Worm (Caenorhabditis elegans) whole organism, L4 larva: Measurements from ENCODE around the gene T22B7.3.
A peak's percentile ranks its signal among the peaks of the same experiment; 100 is the strongest.

Experiments used
- D1046.2 ChIP-seq: fragments of 200-800 bp; sonication (Bioruptor generic); IDR thresholded peaks from 2 replicates; pipeline ENCODE4 v1.3.6; 2022; ENCODE audit warnings: missing genetic modification characterization, missing compliant biosample characterization
- F37D6.2 ChIP-seq: sonication (generic microtip); optimal IDR thresholded peaks from 2 replicates; lab custom pipeline; 2016; ENCODE audit warnings: mild to moderate bottlenecking, missing genetic modification characterization, missing compliant biosample characterization
- F44E2.7 ChIP-seq: fragments of 200-800 bp; sonication (Bioruptor generic); IDR thresholded peaks from 2 replicates; pipeline ENCODE4 v2.1.2; 2022; ENCODE audit warnings: missing genetic modification characterization, missing compliant biosample characterization
- F49E8.2 ChIP-seq: sonication (generic microtip); optimal IDR thresholded peaks from 2 replicates; lab custom pipeline; 2016; ENCODE audit warnings: missing compliant biosample characterization, mild to moderate bottlenecking, missing genetic modification characterization, borderline replicate concordance
- T26A8.4 ChIP-seq: fragments of 200-800 bp; sonication (Bioruptor generic); IDR thresholded peaks from 2 replicates; pipeline ENCODE4 v1.3.6; 2022; ENCODE audit warnings: missing genetic modification characterization, missing compliant biosample characterization
- Y105C5A.15 ChIP-seq: fragments of 200-800 bp; sonication (Bioruptor generic); IDR thresholded peaks from 2 replicates; pipeline ENCODE4 v1.3.6; 2022; ENCODE audit warnings: missing genetic modification characterization, missing compliant biosample characterization
- Y48G9A.11 ChIP-seq: fragments of 200-800 bp; sonication (Bioruptor generic); IDR thresholded peaks from 2 replicates; pipeline ENCODE4 v1.3.6; 2022; ENCODE audit warnings: missing genetic modification reagents, missing genetic modification characterization, missing compliant biosample characterization
- arid-1 ChIP-seq: fragments of 200-800 bp; sonication (Bioruptor generic); conservative IDR thresholded peaks from 2 replicates; pipeline ENCODE4 v1.3.6; 2022; ENCODE audit warnings: missing genetic modification reagents, missing genetic modification characterization, missing compliant biosample characterization
- attf-4 ChIP-seq: sonication (generic microtip); optimal IDR thresholded peaks from 3 replicates; lab custom pipeline; 2017; ENCODE audit warnings: missing biosample characterization, missing genetic modification characterization
- ceh-32 ChIP-seq: sonication (generic microtip); optimal IDR thresholded peaks from 2 replicates; lab custom pipeline; 2016; ENCODE audit warnings: mild to moderate bottlenecking, missing genetic modification characterization, missing compliant biosample characterization; ENCODE audit not compliant: poor library complexity
- ces-1 ChIP-seq: fragments of 150-350 bp; sonication (generic microtip); optimal IDR thresholded peaks from 4 replicates; lab custom pipeline; 2014; ENCODE audit warnings: missing biosample characterization, missing genetic modification reagents, missing genetic modification characterization
- cey-2 ChIP-seq: sonication (generic microtip); optimal IDR thresholded peaks from 3 replicates; lab custom pipeline; 2017; ENCODE audit warnings: missing genetic modification characterization, mild to moderate bottlenecking, missing compliant biosample characterization, antibody characterized with exemption, borderline replicate concordance; ENCODE audit not compliant: insufficient read depth
- daf-12 ChIP-seq: fragments of 150-350 bp; optimal IDR thresholded peaks from 2 replicates; lab custom pipeline; 2014; ENCODE audit warnings: missing biosample characterization, missing genetic modification reagents, missing genetic modification characterization
- daf-16 ChIP-seq, 3 experiments: sonication (generic microtip); optimal IDR thresholded peaks; 2 replicates each; lab custom pipeline; 2016 to 2017; ENCODE audit warnings: missing genetic modification characterization in 3 of 3, missing genetic modification reagents in 3 of 3, mild to moderate bottlenecking in 2 of 3, missing compliant biosample characterization in 2 of 3, missing biosample characterization in 1 of 3, moderate library complexity in 1 of 3
- fkh-10 ChIP-seq: fragments of 150-350 bp; optimal IDR thresholded peaks from 2 replicates; lab custom pipeline; 2014; ENCODE audit warnings: missing biosample characterization, missing genetic modification reagents, missing genetic modification characterization
- hlh-30 ChIP-seq: sonication (generic microtip); optimal IDR thresholded peaks from 2 replicates; lab custom pipeline; 2017; ENCODE audit warnings: antibody characterized with exemption, mild to moderate bottlenecking, missing genetic modification characterization, missing compliant biosample characterization; ENCODE audit not compliant: insufficient read depth
- lin-13 ChIP-seq: fragments of 150-350 bp; optimal IDR thresholded peaks from 2 replicates; lab custom pipeline; 2014; ENCODE audit warnings: missing biosample characterization, missing genetic modification reagents, missing genetic modification characterization
- lin-15B ChIP-seq: fragments of 150-350 bp; sonication (generic microtip); optimal IDR thresholded peaks from 3 replicates; lab custom pipeline; 2014; ENCODE audit warnings: missing biosample characterization, missing genetic modification characterization
- lin-29 ChIP-seq: fragments of 200-800 bp; sonication (Bioruptor generic); IDR thresholded peaks from 2 replicates; pipeline ENCODE4 v1.3.6; 2022; ENCODE audit warnings: missing genetic modification reagents, missing genetic modification characterization, missing compliant biosample characterization
- lir-3 ChIP-seq: sonication (generic microtip); optimal IDR thresholded peaks from 2 replicates; lab custom pipeline; 2016; ENCODE audit warnings: mild to moderate bottlenecking, missing genetic modification characterization, missing compliant biosample characterization
- lsy-2 ChIP-seq, 2 experiments: fragments of 150-350 bp in 1 of 2; sonication (generic microtip) in 1 of 2; optimal IDR thresholded peaks; 2 replicates each; lab custom pipeline; 2014 to 2017; ENCODE audit warnings: missing biosample characterization in 2 of 2, missing genetic modification characterization in 2 of 2
- madf-9 ChIP-seq: fragments of 200-800 bp; sonication (Bioruptor generic); conservative IDR thresholded peaks from 2 replicates; pipeline ENCODE4 v1.3.6; 2022; ENCODE audit warnings: missing genetic modification reagents, missing genetic modification characterization, missing compliant biosample characterization
- mdt-29 ChIP-seq: fragments of 200-800 bp; sonication (Bioruptor generic); IDR thresholded peaks from 2 replicates; pipeline ENCODE4 v1.3.6; 2022; ENCODE audit warnings: missing genetic modification reagents, missing genetic modification characterization, missing compliant biosample characterization
- mxl-2 ChIP-seq: fragments of 200-800 bp; sonication (Bioruptor generic); conservative IDR thresholded peaks from 2 replicates; pipeline ENCODE4 v1.3.6; 2022; ENCODE audit warnings: missing genetic modification reagents, missing genetic modification characterization, missing compliant biosample characterization
- mxl-3 ChIP-seq: fragments of 200-800 bp; sonication (Bioruptor generic); optimal IDR thresholded peaks from 2 replicates; lab custom pipeline; 2018; ENCODE audit warnings: mild to moderate bottlenecking, missing genetic modification characterization, missing compliant biosample characterization
- nhr-102 ChIP-seq: sonication (generic microtip); optimal IDR thresholded peaks from 2 replicates; lab custom pipeline; 2016; ENCODE audit warnings: mild to moderate bottlenecking, missing genetic modification characterization, moderate library complexity, missing compliant biosample characterization
- nhr-111 ChIP-seq: fragments of 200-800 bp; sonication (Bioruptor generic); optimal IDR thresholded peaks from 2 replicates; lab custom pipeline; 2018; ENCODE audit warnings: mild to moderate bottlenecking, missing genetic modification characterization, missing compliant biosample characterization
- nhr-237 ChIP-seq: sonication (generic microtip); optimal IDR thresholded peaks from 2 replicates; lab custom pipeline; 2017; ENCODE audit warnings: missing biosample characterization, missing genetic modification characterization
- nhr-42 ChIP-seq: fragments of 200-800 bp; sonication (Bioruptor generic); IDR thresholded peaks from 2 replicates; pipeline ENCODE4 v1.3.6; 2022; ENCODE audit warnings: missing genetic modification characterization, missing compliant biosample characterization
- nhr-48 ChIP-seq: sonication (generic microtip); optimal IDR thresholded peaks from 2 replicates; lab custom pipeline; 2016; ENCODE audit warnings: mild to moderate bottlenecking, missing genetic modification characterization, missing compliant biosample characterization
- nhr-77 ChIP-seq: fragments of 150-350 bp; optimal IDR thresholded peaks from 2 replicates; lab custom pipeline; 2014; ENCODE audit warnings: missing biosample characterization, missing genetic modification characterization
- saeg-2 ChIP-seq: fragments of 200-800 bp; sonication (Bioruptor generic); IDR thresholded peaks from 2 replicates; pipeline ENCODE4 v1.3.6; 2022; ENCODE audit warnings: missing genetic modification reagents, missing genetic modification characterization, missing compliant biosample characterization
- set-16 ChIP-seq: fragments of 200-800 bp; sonication (Bioruptor generic); IDR thresholded peaks from 2 replicates; pipeline ENCODE4 v1.3.6; 2022; ENCODE audit warnings: missing genetic modification reagents, missing genetic modification characterization, missing compliant biosample characterization
- skn-1 ChIP-seq: fragments of 150-350 bp; optimal IDR thresholded peaks from 2 replicates; lab custom pipeline; 2014; ENCODE audit warnings: missing biosample characterization, missing genetic modification characterization
- spr-1 ChIP-seq: sonication (generic microtip); optimal IDR thresholded peaks from 2 replicates; lab custom pipeline; 2016; ENCODE audit warnings: mild to moderate bottlenecking, missing genetic modification characterization, missing compliant biosample characterization
- tag-97 ChIP-seq: fragments of 200-800 bp; sonication (Bioruptor generic); IDR thresholded peaks from 2 replicates; pipeline ENCODE4 v1.3.6; 2022; ENCODE audit warnings: missing genetic modification characterization, missing compliant biosample characterization
- unc-62 ChIP-seq, 3 experiments: fragments of 150-350 bp in 1 of 3; sonication (generic microtip); optimal IDR thresholded peaks in 2 of 3; peaks in 1 of 3; 1 replicate in 1 of 3; 2 replicates in 2 of 3; lab custom pipeline; 2014 to 2017; ENCODE audit warnings: missing biosample characterization in 3 of 3, missing genetic modification characterization in 3 of 3, missing genetic modification reagents in 3 of 3, missing genotype in 1 of 3
- zfp-2 ChIP-seq: sonication (generic microtip); optimal IDR thresholded peaks from 2 replicates; lab custom pipeline; 2016; ENCODE audit warnings: mild to moderate bottlenecking, missing genetic modification characterization, missing compliant biosample characterization
- ztf-11 ChIP-seq: fragments of 150-350 bp; optimal IDR thresholded peaks from 2 replicates; lab custom pipeline; 2014; ENCODE audit warnings: missing biosample characterization, missing genetic modification characterization

T22B7.3 gene

ce11 chrX:5696197-5696596, 49.0 kb downstream of the T22B7.3 start (continued):
- no peak for TF ChIP-seq attf-4 (tag; lab: Kevin White, UChicago)
- TF ChIP-seq cey-2 (tag; lab: Kevin White, UChicago) = no peak
- TF ChIP-seq F37D6.2 (tag; lab: Kevin White, UChicago) = no peak
- TF ChIP-seq hlh-30 (tag; lab: Kevin White, UChicago) = peak; percentile 89
- no peak for TF ChIP-seq saeg-2 (GFP tag; lab: Robert Waterston, UW)
- 0 out of 2 replicates have a peak, but pooled peaks have one; percentile 18 for TF ChIP-seq T26A8.4 (GFP tag; lab: Robert Waterston, UW)
- TF ChIP-seq spr-1 = no peak
- TF ChIP-seq F44E2.7 (GFP tag; lab: Robert Waterston, UW) = no peak
- TF ChIP-seq daf-12 (tag; lab: Kevin White, UChicago) = no peak
- no peak for TF ChIP-seq ceh-32 (tag; lab: Kevin White, UChicago)
- TF ChIP-seq lin-13 (GFP tag; lab: Kevin White, UChicago) = no peak
- TF ChIP-seq lin-29 (GFP tag; lab: Robert Waterston, UW) = no peak
- TF ChIP-seq tag-97 (GFP tag; lab: Robert Waterston, UW) = no peak
- TF ChIP-seq lir-3 (tag; lab: Kevin White, UChicago) = no peak
- TF ChIP-seq mdt-29 (GFP tag; lab: Robert Waterston, UW) = peak; percentile 72
- TF ChIP-seq zfp-2 (tag; lab: Kevin White, UChicago) = no peak
- no peak for TF ChIP-seq ztf-11 (tag; lab: Kevin White, UChicago)
- no peak for TF ChIP-seq D1046.2 (GFP tag; lab: Robert Waterston, UW)
- no peak for TF ChIP-seq nhr-111 (GFP tag; lab: Kevin White, UChicago)
- TF ChIP-seq lin-15B (tag; lab: Kevin White, UChicago) = no peak
- TF ChIP-seq skn-1 = no peak
- no peak for TF ChIP-seq Y48G9A.11 (GFP tag; lab: Robert Waterston, UW)
- TF ChIP-seq madf-9 (GFP tag; lab: Robert Waterston, UW) = no peak
- TF ChIP-seq daf-16 (GFP tag; optimal IDR thresholded peaks at IDR 0.05; lab: Kevin White, UChicago) = peak in 1 of 2 experiments; percentile 2
- peak; percentile 77 for TF ChIP-seq daf-16 (tag; optimal IDR thresholded peaks at IDR 0.05; lab: Kevin White, UChicago)
- no peak for TF ChIP-seq arid-1 (GFP tag; lab: Robert Waterston, UW)
- no peak for TF ChIP-seq F49E8.2 (tag; lab: Kevin White, UChicago)
- TF ChIP-seq set-16 (GFP tag; lab: Robert Waterston, UW) = peak; percentile 35; the same call in 1 of the 2 replicates
- no peak for TF ChIP-seq ces-1 (GFP tag; lab: Kevin White, UChicago)
- TF ChIP-seq Y105C5A.15 (GFP tag; lab: Robert Waterston, UW) = no peak
- TF ChIP-seq fkh-10 (GFP tag; lab: Kevin White, UChicago) = no peak
- TF ChIP-seq nhr-102 (tag; lab: Kevin White, UChicago) = no peak

- TF ChIP-seq nhr-42 (GFP tag; lab: Robert Waterston, UW) (no peak), lsy-2 (tag; optimal IDR thresholded peaks at IDR 0.05; lab: Kevin White, UChicago) (no peak), unc-62 (GFP tag; optimal IDR thresholded peaks at IDR 0.05 in 1 of 2; lab: Kevin White, UChicago) (no peak), unc-62 (tag; optimal IDR thresholded peaks at IDR 0.05; lab: Kevin White, UChicago) (no peak), attf-4 (tag; lab: Kevin White, UChicago) (no peak), daf-12 (tag; lab: Kevin White, UChicago) (no peak), mxl-3 (GFP tag; lab: Kevin White, UChicago) (no peak)
These were observed 50.0 kb downstream of the T22B7.3 start, which contains the start of gene W01C8.5 for ce11 chrX:5697208-5697607. Gene W01C8.5 (minus strand): TSS chrX:5697308.

DNA sequence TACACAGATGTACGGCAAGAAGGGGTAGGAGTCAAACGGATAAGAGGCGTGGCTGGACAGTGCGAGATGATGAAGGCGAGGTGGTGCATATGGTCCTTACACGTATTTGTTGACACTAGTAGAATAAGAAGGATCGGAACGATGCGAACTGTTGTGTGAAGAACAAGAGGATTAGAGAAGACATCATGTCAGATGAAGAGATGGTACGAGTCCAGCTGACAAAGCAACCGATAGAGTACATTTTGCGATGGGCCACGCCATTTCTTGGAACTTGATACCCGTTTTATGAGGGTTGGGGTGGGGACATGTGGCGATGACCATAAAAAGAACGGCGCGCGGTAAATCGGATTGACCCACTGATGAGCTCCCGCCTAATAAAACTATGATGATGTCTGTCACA, 51.2 kb downstream of the T22B7.3 start:
- no peak for TF ChIP-seq madf-9 (GFP tag; lab: Robert Waterston, UW)
- TF ChIP-seq nhr-237 (tag; lab: Kevin White, UChicago) = no peak
- TF ChIP-seq nhr-48 (tag; lab: Kevin White, UChicago) = no peak
- TF ChIP-seq unc-62 (GFP tag; optimal IDR thresholded peaks at IDR 0.05 in 1 of 2; lab: Kevin White, UChicago) = peak in 1 of 2 experiments; percentile 59
- TF ChIP-seq unc-62 (tag; optimal IDR thresholded peaks at IDR 0.05; lab: Kevin White, UChicago) = no peak
- no peak for TF ChIP-seq mxl-2 (GFP tag; lab: Robert Waterston, UW)
- no peak for TF ChIP-seq nhr-77 (tag; lab: Kevin White, UChicago)
